Fruit fly (Drosophila melanogaster) whole organism, adult: Measurements from ENCODE around the gene CG11975.
A peak's percentile ranks its signal among the peaks of the same experiment; 100 is the strongest.

Source experiments
- CG11617 ChIP-seq: fragments of 200-800 bp; sonication (Bioruptor generic); optimal IDR thresholded peaks from 2 replicates; lab custom pipeline; 2017; ENCODE audit warnings: mild to moderate bottlenecking, missing biosample characterization, missing genetic modification reagents, missing genetic modification characterization
- CG12768 ChIP-seq: fragments of 200-800 bp; sonication (Bioruptor generic); optimal IDR thresholded peaks from 2 replicates; lab custom pipeline; 2017; ENCODE audit warnings: missing biosample characterization, missing genetic modification characterization, mild to moderate bottlenecking, moderate library complexity, missing genetic modification reagents
- CG14711 ChIP-seq: fragments of 200-800 bp; sonication (Bioruptor generic); optimal IDR thresholded peaks from 2 replicates; lab custom pipeline; 2018; ENCODE audit warnings: missing biosample characterization, mild to moderate bottlenecking, missing genetic modification characterization, moderate library complexity
- CG1620 ChIP-seq: fragments of 200-800 bp; sonication (Bioruptor generic); optimal IDR thresholded peaks from 2 replicates; lab custom pipeline; 2016; ENCODE audit warnings: missing biosample characterization, missing genetic modification characterization
- CG33017 ChIP-seq: fragments of 200-800 bp; sonication (Bioruptor generic); optimal IDR thresholded peaks from 2 replicates; lab custom pipeline; 2018; ENCODE audit warnings: missing biosample characterization, mild to moderate bottlenecking, missing genetic modification characterization, moderate library complexity
- CG5204 ChIP-seq: fragments of 200-800 bp; sonication (Bioruptor generic); optimal IDR thresholded peaks from 2 replicates; lab custom pipeline; 2016; ENCODE audit warnings: missing biosample characterization, missing genetic modification characterization
- CG7045 ChIP-seq: fragments of 200-800 bp; sonication (Bioruptor generic); optimal IDR thresholded peaks from 2 replicates; lab custom pipeline; 2017; ENCODE audit warnings: missing biosample characterization, mild to moderate bottlenecking, missing genetic modification characterization
- CG7101 ChIP-seq: fragments of 200-800 bp; sonication (Bioruptor generic); optimal IDR thresholded peaks from 2 replicates; lab custom pipeline; 2018; ENCODE audit warnings: missing biosample characterization, mild to moderate bottlenecking, missing genetic modification characterization, moderate library complexity
- Clk ChIP-seq: fragments of 200-800 bp; sonication (Bioruptor generic); optimal IDR thresholded peaks from 2 replicates; lab custom pipeline; 2017; ENCODE audit warnings: missing biosample characterization, missing genetic modification characterization
- Crg-1 ChIP-seq: fragments of 200-800 bp; sonication (Bioruptor generic); optimal IDR thresholded peaks from 2 replicates; lab custom pipeline; 2016; ENCODE audit warnings: missing biosample characterization, missing genetic modification characterization
- Hr96 ChIP-seq: fragments of 200-800 bp; sonication (Bioruptor generic); optimal IDR thresholded peaks from 2 replicates; lab custom pipeline; 2016; ENCODE audit warnings: missing biosample characterization, missing genetic modification characterization
- Mnt ChIP-seq: fragments of 200-800 bp; sonication (Bioruptor generic); optimal IDR thresholded peaks from 2 replicates; lab custom pipeline; 2016; ENCODE audit warnings: missing biosample characterization, mild to moderate bottlenecking, missing genetic modification characterization
- bab1 ChIP-seq: fragments of 200-800 bp; sonication (Bioruptor generic); optimal IDR thresholded peaks from 3 replicates; lab custom pipeline; 2019; ENCODE audit warnings: missing biosample characterization, mild to moderate bottlenecking, missing genetic modification characterization, moderate library complexity
- cic ChIP-seq: fragments of 200-800 bp; sonication (Bioruptor generic); optimal IDR thresholded peaks from 2 replicates; lab custom pipeline; 2017; ENCODE audit warnings: missing biosample characterization, mild to moderate bottlenecking, missing genetic modification characterization, moderate library complexity
- cnc ChIP-seq, 2 experiments: fragments of >200 bp; optimal IDR thresholded peaks; 2 replicates each; lab custom pipeline; 2017
- kay ChIP-seq: fragments of 200-800 bp; sonication (Bioruptor generic); peaks from one replicate; lab custom pipeline; 2016; ENCODE audit warnings: missing biosample characterization, missing genetic modification characterization, borderline replicate concordance
- ovo ChIP-seq: fragments of 200-800 bp; sonication (Bioruptor generic); optimal IDR thresholded peaks from 2 replicates; lab custom pipeline; 2016; ENCODE audit warnings: missing biosample characterization, missing genetic modification characterization
- pad ChIP-seq: fragments of 200-800 bp; sonication (Bioruptor generic); optimal IDR thresholded peaks from 3 replicates; lab custom pipeline; 2017; ENCODE audit warnings: missing biosample characterization, missing genetic modification characterization, mild to moderate bottlenecking, moderate library complexity, missing genetic modification reagents
- tj ChIP-seq: fragments of 200-800 bp; sonication (Bioruptor generic); optimal IDR thresholded peaks from 3 replicates; lab custom pipeline; 2017; ENCODE audit warnings: missing biosample characterization, mild to moderate bottlenecking, missing genetic modification characterization, moderate library complexity
- toe ChIP-seq: fragments of 200-800 bp; sonication (Bioruptor generic); optimal IDR thresholded peaks from 2 replicates; lab custom pipeline; 2016; ENCODE audit warnings: missing biosample characterization, missing genetic modification characterization

Gene CG11975

DNA sequence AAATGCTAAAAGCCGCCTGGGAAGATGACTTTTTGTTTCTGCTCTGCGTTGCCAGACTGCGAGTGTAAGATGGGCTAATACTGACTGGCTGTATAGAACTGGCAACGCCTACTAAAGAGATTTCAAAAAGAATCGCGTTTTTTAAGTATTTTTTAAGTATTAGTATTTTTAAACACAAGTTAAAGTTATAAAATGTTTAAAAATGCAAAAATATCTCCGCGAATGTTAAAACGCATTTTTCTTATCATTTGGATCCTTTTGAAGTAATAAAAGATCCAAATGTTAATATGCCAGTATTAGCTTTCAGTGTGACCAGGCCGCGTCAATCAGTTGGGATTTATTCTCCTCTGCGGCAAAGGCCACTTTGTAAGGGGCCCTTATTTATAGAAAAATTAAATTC, 13.1 kb downstream of the CG11975 start, which contains the start of the genes Prosbeta3 and Iru:
Gene Prosbeta3 (minus strand): TSS at position 98 of the 400 bp plus-strand sequence.
Gene Iru (plus strand): TSS at position 328 of the 400 bp plus-strand sequence.
- no peak for TF ChIP-seq toe (GFP tag; lab: Kevin White, UChicago)
- TF ChIP-seq CG14711 = no peak
- TF ChIP-seq CG12768 (GFP tag; lab: Kevin White, UChicago) = no peak
- TF ChIP-seq pad (GFP tag; lab: Kevin White, UChicago) = no peak
- peak; percentile 4 for TF ChIP-seq Mnt (GFP tag; lab: Kevin White, UChicago)
- no peak for TF ChIP-seq CG7101

DNA sequence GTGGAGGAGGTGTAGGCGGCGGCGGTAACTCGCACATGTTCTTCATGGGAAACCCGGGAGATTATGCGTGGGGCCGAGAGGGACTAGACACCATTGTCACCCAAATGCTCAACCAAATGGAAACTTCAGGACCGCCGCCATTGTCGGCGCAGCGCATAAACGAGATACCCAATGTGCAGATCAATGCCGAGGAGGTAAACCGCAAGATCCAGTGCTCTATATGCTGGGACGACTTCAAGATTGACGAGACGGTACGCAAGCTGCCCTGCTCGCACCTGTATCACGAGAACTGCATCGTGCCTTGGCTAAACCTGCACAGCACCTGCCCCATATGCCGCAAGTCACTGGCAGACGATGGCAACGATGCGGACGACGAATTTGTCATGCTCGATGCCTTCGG, 14.2 kb downstream of the CG11975 start:
- TF ChIP-seq CG1620 (GFP tag; lab: Kevin White, UChicago) = no peak
- no peak for TF ChIP-seq CG11617 (GFP tag; lab: Kevin White, UChicago)
- no peak for TF ChIP-seq CG14711
- no peak for TF ChIP-seq tj (GFP tag; lab: Kevin White, UChicago)
- no peak for TF ChIP-seq toe (GFP tag; lab: Kevin White, UChicago)
- TF ChIP-seq CG5204 = no peak
- TF ChIP-seq CG7045 (GFP tag; lab: Kevin White, UChicago) = no peak
- no peak for TF ChIP-seq ovo (GFP tag; lab: Kevin White, UChicago)
- no peak for TF ChIP-seq pad (GFP tag; lab: Kevin White, UChicago)
- no peak for TF ChIP-seq cic (GFP tag; lab: Kevin White, UChicago)
- no peak for TF ChIP-seq Crg-1 (GFP tag; lab: Kevin White, UChicago)
- TF ChIP-seq kay (GFP tag; lab: Kevin White, UChicago) = no peak

DNA sequence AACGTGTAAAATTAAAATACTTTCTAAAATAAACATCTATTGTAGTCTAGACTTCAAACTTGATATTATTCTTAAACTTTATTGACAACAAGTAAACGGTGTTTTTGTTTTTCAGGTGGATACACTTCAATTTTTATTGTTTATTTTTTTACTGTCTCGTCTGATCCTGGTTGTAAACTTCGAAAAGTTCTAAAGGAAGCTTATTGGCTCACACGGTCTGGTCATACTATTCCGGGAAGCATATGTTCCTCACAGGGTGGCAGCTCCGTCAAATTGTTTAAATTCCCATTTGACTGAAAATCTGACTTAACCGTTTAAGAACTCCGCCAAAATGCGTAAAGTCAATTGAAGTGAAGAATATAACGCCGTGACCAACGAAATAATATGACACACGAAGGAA, 15.1 kb downstream of the CG11975 start, which contains the start of gene CG11983:
Gene CG11983 (plus strand): TSS at position 120 of the 400 bp plus-strand sequence.
- no peak for TF ChIP-seq cnc (optimal IDR thresholded peaks at IDR 0.05; lab: Kevin White, UChicago)
- no peak for TF ChIP-seq kay (GFP tag; lab: Kevin White, UChicago)
- TF ChIP-seq cic (GFP tag; lab: Kevin White, UChicago) = peak; percentile 28
- TF ChIP-seq pad (GFP tag; lab: Kevin White, UChicago) = no peak
- peak; percentile 10 for TF ChIP-seq CG11617 (GFP tag; lab: Kevin White, UChicago)
- TF ChIP-seq bab1 = peak; percentile 35
- TF ChIP-seq CG14711 = no peak
- no peak for TF ChIP-seq CG33017 (tag; lab: Kevin White, UChicago)
- no peak for TF ChIP-seq CG5204
- no peak for TF ChIP-seq toe (GFP tag; lab: Kevin White, UChicago)
- no peak for TF ChIP-seq Clk
- no peak for TF ChIP-seq Hr96
- no peak for TF ChIP-seq CG1620 (GFP tag; lab: Kevin White, UChicago)
- TF ChIP-seq CG7101 = no peak
- no peak for TF ChIP-seq ovo (GFP tag; lab: Kevin White, UChicago)

DNA sequence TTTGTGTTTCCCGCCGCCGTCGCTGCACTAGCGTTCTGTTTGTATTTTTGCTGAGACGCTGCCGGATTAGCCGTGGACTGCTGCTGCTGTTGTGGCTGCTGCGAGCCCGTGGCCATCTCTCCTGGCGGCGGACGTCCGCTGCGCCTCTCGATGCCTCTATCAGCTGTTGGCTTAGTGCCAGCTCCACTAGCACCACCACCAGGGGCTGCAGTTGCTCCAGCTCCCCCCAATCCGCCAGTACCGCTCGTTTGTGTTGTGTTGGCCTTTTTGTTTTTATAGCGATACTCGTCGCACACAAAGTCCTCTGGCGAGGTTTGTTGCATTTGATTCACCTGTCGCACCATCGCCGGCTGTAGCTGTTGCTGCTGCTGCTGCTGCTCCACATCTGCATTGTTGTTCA, 17.6 kb downstream of the CG11975 start:
- no peak for TF ChIP-seq CG12768 (GFP tag; lab: Kevin White, UChicago)
- TF ChIP-seq Crg-1 (GFP tag; lab: Kevin White, UChicago) = peak; percentile 27
- TF ChIP-seq CG33017 (tag; lab: Kevin White, UChicago) = no peak
- no peak for TF ChIP-seq tj (GFP tag; lab: Kevin White, UChicago)
- no peak for TF ChIP-seq bab1
- TF ChIP-seq cnc (optimal IDR thresholded peaks at IDR 0.05; lab: Kevin White, UChicago) = no peak
- peak; percentile 43 for TF ChIP-seq Mnt (GFP tag; lab: Kevin White, UChicago)
- no peak for TF ChIP-seq CG7101
- TF ChIP-seq pad (GFP tag; lab: Kevin White, UChicago) = peak; percentile 53
- TF ChIP-seq cic (GFP tag; lab: Kevin White, UChicago) = no peak
- no peak for TF ChIP-seq CG7045 (GFP tag; lab: Kevin White, UChicago)
- no peak for TF ChIP-seq kay (GFP tag; lab: Kevin White, UChicago)
- TF ChIP-seq CG1620 (GFP tag; lab: Kevin White, UChicago) = peak; percentile 34
- TF ChIP-seq CG5204 = no peak
- peak; percentile 29 for TF ChIP-seq Clk
- TF ChIP-seq Hr96 = no peak
- TF ChIP-seq ovo (GFP tag; lab: Kevin White, UChicago) = no peak

DNA sequence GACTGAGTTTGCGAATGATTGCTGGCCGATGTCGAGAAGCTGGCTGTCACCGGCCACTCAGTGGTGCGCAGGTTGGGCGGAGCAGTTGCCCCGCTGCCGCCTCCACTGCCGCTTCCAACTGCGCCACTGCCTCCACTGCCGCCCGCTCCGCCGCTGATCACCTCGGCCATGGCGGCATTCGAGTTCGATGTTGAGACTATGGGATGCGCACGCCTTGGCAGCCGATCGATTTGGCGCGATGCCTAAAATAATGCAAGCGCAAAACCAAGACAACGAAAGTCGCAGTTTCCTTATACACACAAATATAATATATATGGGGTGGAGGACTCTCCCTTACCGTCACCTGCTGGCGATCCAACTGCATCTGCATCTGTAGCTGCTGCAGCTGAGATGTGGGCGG, 18.7 kb downstream of the CG11975 start:
- TF ChIP-seq bab1 (no peak), pad (GFP tag; lab: Kevin White, UChicago) (peak; percentile 71), CG11617 (GFP tag; lab: Kevin White, UChicago) (peak; percentile 64), CG14711 (peak; percentile 7), CG12768 (GFP tag; lab: Kevin White, UChicago) (peak; percentile 32), Hr96 (no peak), Crg-1 (GFP tag; lab: Kevin White, UChicago) (peak; percentile 21), CG5204 (no peak), CG33017 (tag; lab: Kevin White, UChicago) (peak; percentile 25), Clk (peak; percentile 36), kay (GFP tag; lab: Kevin White, UChicago) (no peak), ovo (GFP tag; lab: Kevin White, UChicago) (no peak), cnc (optimal IDR thresholded peaks at IDR 0.05; lab: Kevin White, UChicago) (no peak), Mnt (GFP tag; lab: Kevin White, UChicago) (peak; percentile 73), toe (GFP tag; lab: Kevin White, UChicago) (no peak), CG7101 (peak; percentile 52), cic (GFP tag; lab: Kevin White, UChicago) (peak; percentile 42), CG1620 (GFP tag; lab: Kevin White, UChicago) (peak; percentile 20), tj (GFP tag; lab: Kevin White, UChicago) (no peak), CG7045 (GFP tag; lab: Kevin White, UChicago) (no peak)

DNA sequence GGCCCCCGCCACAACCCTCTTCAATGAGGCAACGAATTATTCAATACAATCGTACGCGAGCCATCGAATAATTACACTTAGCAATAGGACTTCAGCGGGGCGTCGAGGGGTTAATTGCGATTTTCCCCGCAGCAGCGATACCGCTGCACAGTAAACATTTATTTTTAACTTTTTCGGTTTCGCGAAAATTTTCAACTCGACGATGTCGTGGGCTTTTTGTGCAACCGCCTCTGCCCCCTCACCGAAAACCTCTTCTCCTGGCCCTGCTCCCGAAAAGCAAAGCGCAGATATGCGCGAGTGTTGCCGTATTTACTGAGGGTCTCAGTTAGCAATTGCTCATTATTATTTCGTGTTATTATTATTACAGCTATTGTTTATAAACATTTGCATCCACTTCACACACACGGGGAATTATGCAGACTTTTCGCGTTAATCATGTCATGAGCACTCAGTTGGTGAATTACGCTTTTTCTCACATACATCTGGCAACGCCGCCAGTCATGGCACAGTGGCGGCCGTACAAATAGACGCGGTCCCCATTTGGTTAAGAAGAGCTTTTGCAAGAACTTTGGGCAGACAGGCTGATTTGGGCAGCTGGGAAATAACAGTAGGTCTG, 20.8 kb downstream of the CG11975 start:
- peak; percentile 61 for TF ChIP-seq Clk
- TF ChIP-seq bab1 = peak; percentile 71
- TF ChIP-seq CG33017 (tag; lab: Kevin White, UChicago) = peak; percentile 55
- peak; percentile 61 for TF ChIP-seq CG1620 (GFP tag; lab: Kevin White, UChicago)
- no peak for TF ChIP-seq kay (GFP tag; lab: Kevin White, UChicago)
- TF ChIP-seq Hr96 = no peak
- TF ChIP-seq cic (GFP tag; lab: Kevin White, UChicago) = peak; percentile 74
- TF ChIP-seq toe (GFP tag; lab: Kevin White, UChicago) = no peak
- TF ChIP-seq Crg-1 (GFP tag; lab: Kevin White, UChicago) = peak; percentile 76
- TF ChIP-seq tj (GFP tag; lab: Kevin White, UChicago) = peak; percentile 62
- TF ChIP-seq CG12768 (GFP tag; lab: Kevin White, UChicago) = peak; percentile 18
- TF ChIP-seq ovo (GFP tag; lab: Kevin White, UChicago) = no peak
- peak; percentile 82 for TF ChIP-seq CG11617 (GFP tag; lab: Kevin White, UChicago)
- TF ChIP-seq CG14711 = peak; percentile 43
- TF ChIP-seq CG7101 = peak; percentile 49
- no peak for TF ChIP-seq CG5204
- TF ChIP-seq cnc (optimal IDR thresholded peaks at IDR 0.05; lab: Kevin White, UChicago) = no peak
- TF ChIP-seq Mnt (GFP tag; lab: Kevin White, UChicago) = peak; percentile 84
- peak; percentile 50 for TF ChIP-seq CG7045 (GFP tag; lab: Kevin White, UChicago)
- TF ChIP-seq pad (GFP tag; lab: Kevin White, UChicago) = peak; percentile 93
